Worm (Caenorhabditis elegans) whole organism, L3 larva: Measurements from ENCODE around the gene nspb-9.

Experiments
- R02D3.7 ChIP-seq: fragments of 150-350 bp; optimal IDR thresholded peaks from 2 replicates; lab custom pipeline; 2014; ENCODE audit warnings: missing biosample characterization, missing genetic modification characterization
- daf-12 ChIP-seq: fragments of 150-350 bp; optimal IDR thresholded peaks from 2 replicates; lab custom pipeline; 2014; ENCODE audit warnings: missing biosample characterization, missing genetic modification reagents, missing genetic modification characterization
- fkh-10 ChIP-seq: sonication (generic microtip); optimal IDR thresholded peaks from 2 replicates; lab custom pipeline; 2017; ENCODE audit warnings: missing biosample characterization, missing genetic modification reagents, missing genetic modification characterization
- fos-1 ChIP-seq: fragments of 150-350 bp; optimal IDR thresholded peaks from 2 replicates; lab custom pipeline; 2014; ENCODE audit warnings: missing biosample characterization, missing genetic modification characterization

DNA sequence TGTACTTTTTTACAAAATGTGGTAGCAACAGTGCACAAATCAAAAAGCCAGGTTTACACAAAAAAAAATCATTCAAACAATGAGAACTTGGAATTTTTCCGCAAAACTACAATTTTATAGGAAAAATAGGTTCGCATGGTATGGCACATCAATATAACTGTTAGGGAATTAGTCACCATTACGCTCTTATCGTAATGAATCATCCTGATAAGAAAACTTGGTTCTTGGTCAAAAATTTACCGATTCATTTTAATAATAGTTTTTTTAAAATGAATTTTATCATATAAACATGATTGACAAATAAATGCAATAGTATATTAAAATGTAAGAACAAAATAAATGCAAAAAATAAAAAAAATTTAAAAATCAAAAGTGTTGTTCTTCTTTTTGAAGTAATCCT, 40.1 kb upstream of the nspb-9 start:
- TF ChIP-seq fkh-10 (GFP tag; lab: Kevin White, UChicago) (no peak), daf-12 (tag; lab: Kevin White, UChicago) (no peak), fos-1 (tag; lab: Kevin White, UChicago) (no peak), R02D3.7 (tag; lab: Kevin White, UChicago) (no peak)
